Fruit fly (Drosophila melanogaster): ENCODE data around the gene CG8852.

CG8852 gene

DNA sequence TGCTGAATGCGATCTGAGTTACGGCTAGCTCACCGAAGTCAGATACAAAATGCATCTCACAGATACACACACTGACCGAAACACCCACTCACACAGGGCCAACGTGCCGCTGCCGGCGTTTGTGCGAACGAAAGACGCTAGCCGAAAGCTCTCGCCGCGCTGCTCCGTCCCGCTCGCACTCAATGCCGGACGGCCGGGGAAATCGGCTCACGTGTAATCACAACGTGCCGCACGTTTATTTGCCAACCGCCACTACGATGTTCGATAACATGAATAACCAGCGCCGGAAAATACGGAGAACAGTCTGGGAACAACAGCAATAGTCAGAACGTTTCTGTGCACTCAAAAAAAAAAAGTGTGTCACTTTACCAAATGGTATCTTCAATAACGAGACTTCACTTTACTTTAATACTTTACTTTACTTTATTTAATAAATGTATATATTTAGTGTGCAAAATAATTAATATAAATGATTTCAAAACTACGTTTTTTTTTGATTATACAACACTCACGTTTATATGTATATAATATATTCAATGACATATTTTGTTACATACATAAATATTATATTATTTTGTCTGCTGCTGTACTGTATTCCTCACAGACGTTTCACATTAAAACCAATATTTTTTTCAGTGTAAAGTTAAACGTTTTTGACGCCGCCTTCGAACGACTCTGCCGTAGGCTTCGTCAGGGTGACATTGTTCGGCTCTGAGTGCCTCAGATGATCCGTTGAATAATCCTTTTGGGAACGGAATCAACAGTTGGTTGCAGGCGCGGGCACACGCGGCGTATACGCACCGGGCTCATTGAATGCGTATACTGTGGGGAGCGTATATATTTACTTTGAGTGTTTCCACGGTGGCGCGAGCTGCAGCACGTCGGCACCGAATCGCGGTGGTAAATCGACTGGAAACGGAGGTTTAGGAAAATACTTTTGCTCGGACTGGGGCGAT, 17.4 kb upstream of the CG8852 start, which contains the start of gene tim:
TSS of gene tim (minus strand) at position 911 of the 956 bp plus-strand sequence.
- TF ChIP-seq Gug (GFP tag; IDR thresholded peaks at IDR 0.05) (peak; percentile 46; the same call in 1 of the 2 replicates), Eip78C (GFP tag) (peak; percentile 53), spab (GFP tag; optimal IDR thresholded peaks at IDR 0.05) (no peak), CG34406 (GFP tag; optimal IDR thresholded peaks at IDR 0.05) (no peak), CG16779 (tag; optimal IDR thresholded peaks at IDR 0.05) (no peak), topi (GFP tag; optimal IDR thresholded peaks at IDR 0.05) (no peak), CG15336 (GFP tag; IDR thresholded peaks at IDR 0.05) (0 out of 2 replicates have a peak, but pooled peaks have one; percentile 23), achi (GFP tag; optimal IDR thresholded peaks at IDR 0.05) (no peak), svp (GFP tag) (peak; percentile 77), CG3919 (GFP tag; optimal IDR thresholded peaks at IDR 0.05) (no peak), CG8119 (GFP tag; IDR thresholded peaks at IDR 0.05) (peak; percentile 40; the same call in 1 of the 3 replicates), vri (GFP tag; optimal IDR thresholded peaks at IDR 0.05) (no peak), salr (GFP tag; optimal IDR thresholded peaks at IDR 0.05) (no peak), eg (GFP tag; IDR thresholded peaks at IDR 0.05) (peak; percentile 36; the same call in 2 of the 3 replicates), CG10631 (GFP tag; optimal IDR thresholded peaks at IDR 0.05) (peak; percentile 30)

DNA sequence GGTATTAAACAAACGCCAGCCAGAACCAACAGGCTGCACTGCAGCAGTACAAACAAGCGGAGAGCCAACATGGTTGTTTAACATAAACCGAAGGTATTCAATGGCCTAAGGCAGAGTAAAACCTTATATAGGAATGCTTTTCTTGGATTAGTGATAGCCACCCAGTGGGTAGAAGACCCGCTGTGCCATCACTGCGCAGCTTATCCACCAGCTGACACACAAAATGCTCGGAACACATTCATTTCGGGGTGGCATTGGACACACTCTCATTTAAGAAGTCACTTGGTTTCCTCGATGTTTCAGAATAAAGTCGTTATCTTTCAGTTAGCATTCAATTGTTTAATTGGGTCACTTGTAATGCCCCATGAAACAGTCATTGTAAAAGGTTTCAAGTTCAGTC, 14.9 kb upstream of the CG8852 start, which contains the start of gene CG31954:
TSS of gene CG31954 (minus strand) at position 101 of the 400 bp plus-strand sequence.
- TF ChIP-seq cyc (GFP tag; optimal IDR thresholded peaks at IDR 0.05) (no peak), pdm3 (GFP tag; optimal IDR thresholded peaks at IDR 0.05) (no peak), svp (GFP tag) (no peak), CG10631 (GFP tag; optimal IDR thresholded peaks at IDR 0.05) (no peak), Sox15 (GFP tag; optimal IDR thresholded peaks at IDR 0.05) (no peak), Eip93F (GFP tag; optimal IDR thresholded peaks at IDR 0.05) (no peak), CG6808 (GFP tag; optimal IDR thresholded peaks at IDR 0.05) (no peak), CG9139 (GFP tag; optimal IDR thresholded peaks at IDR 0.05) (no peak), vri (GFP tag; optimal IDR thresholded peaks at IDR 0.05) (no peak), Smox (GFP tag; optimal IDR thresholded peaks at IDR 0.05) (no peak), CG6276 (GFP tag; optimal IDR thresholded peaks at IDR 0.05) (no peak), dsx (GFP tag; optimal IDR thresholded peaks at IDR 0.05; ENCODE audit: poor library complexity, severe bottlenecking) (no peak), CG15336 (GFP tag; IDR thresholded peaks at IDR 0.05) (no peak), CG11294 (GFP tag; IDR thresholded peaks at IDR 0.05) (no peak), Lpt (GFP tag; optimal IDR thresholded peaks at IDR 0.05) (no peak), achi (GFP tag; optimal IDR thresholded peaks at IDR 0.05) (no peak), topi (GFP tag; optimal IDR thresholded peaks at IDR 0.05) (no peak), Hr4 (GFP tag; optimal IDR thresholded peaks at IDR 0.05) (no peak), Gug (GFP tag; IDR thresholded peaks at IDR 0.05) (no peak), CG8632 (GFP tag; optimal IDR thresholded peaks at IDR 0.05) (no peak)

DNA sequence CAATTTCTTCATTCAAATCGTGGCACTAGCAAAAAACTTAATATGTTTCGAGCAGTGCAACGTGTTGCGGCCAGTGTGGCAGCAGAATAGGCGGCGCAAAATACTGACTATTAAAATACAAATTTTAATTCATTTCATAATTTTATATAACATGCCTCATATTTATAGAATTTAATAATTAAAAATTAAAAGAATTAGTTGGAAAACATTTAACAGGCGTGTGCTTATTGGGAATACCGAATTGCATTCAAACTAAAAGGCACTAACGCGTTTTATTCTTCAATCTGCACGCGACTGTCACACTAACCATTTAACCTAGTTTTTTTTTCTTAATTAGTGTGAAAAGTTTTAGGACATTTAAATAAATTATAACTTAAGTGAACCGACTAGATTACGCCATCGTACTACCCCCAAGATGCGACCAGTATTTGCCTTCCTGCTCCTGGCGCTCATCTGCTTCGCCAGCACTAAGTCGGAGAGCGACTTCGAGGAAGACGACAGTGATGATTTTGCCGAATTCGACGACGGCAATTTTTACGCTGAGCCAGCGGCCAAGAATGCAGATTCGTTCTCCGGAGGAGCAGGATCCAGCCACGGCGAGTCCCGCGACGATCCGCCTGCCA, 10.3 kb upstream of the CG8852 start, which contains the start of the genes LeuRS and CG17593:
TSS of gene LeuRS (minus strand) at position 88 of the 623 bp plus-strand sequence.
TSS of gene CG17593 (plus strand) at position 304 of the 623 bp plus-strand sequence.
- TF ChIP-seq Eip93F (GFP tag; optimal IDR thresholded peaks at IDR 0.05) (no peak), svp (GFP tag) (peak; percentile 53), Ets21C (GFP tag; optimal IDR thresholded peaks at IDR 0.05) (no peak), CG15336 (GFP tag; IDR thresholded peaks at IDR 0.05) (no peak)

DNA sequence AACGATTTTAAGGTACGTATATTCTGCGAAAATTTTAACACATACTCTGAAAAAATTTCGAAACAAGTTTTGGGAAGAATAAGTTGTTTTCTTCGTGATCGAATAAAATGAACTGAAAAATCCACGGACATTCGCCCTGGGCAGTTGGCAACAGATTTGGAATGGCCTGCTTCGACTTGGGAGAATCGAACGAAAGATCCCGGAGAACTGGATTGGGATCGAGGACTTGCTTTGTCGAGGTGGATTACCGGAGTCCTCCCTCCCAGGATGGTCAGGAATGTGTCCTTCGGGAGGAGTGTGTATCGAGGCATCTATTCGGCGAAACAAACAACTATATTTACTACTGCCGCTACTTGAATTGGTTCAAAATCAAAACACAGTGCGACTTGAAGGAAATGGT, 5.4 kb upstream of the CG8852 start, which contains the start of the genes CG3213 and CG8851:
TSS of gene CG3213 (minus strand) at position 101 of the 400 bp plus-strand sequence.
TSS of gene CG8851 (plus strand) at position 127 of the 400 bp plus-strand sequence.
- TF ChIP-seq CG6276 (GFP tag; optimal IDR thresholded peaks at IDR 0.05): no peak
- no peak for TF ChIP-seq CG9139 (GFP tag; optimal IDR thresholded peaks at IDR 0.05)
- no peak for TF ChIP-seq topi (GFP tag; optimal IDR thresholded peaks at IDR 0.05)

DNA sequence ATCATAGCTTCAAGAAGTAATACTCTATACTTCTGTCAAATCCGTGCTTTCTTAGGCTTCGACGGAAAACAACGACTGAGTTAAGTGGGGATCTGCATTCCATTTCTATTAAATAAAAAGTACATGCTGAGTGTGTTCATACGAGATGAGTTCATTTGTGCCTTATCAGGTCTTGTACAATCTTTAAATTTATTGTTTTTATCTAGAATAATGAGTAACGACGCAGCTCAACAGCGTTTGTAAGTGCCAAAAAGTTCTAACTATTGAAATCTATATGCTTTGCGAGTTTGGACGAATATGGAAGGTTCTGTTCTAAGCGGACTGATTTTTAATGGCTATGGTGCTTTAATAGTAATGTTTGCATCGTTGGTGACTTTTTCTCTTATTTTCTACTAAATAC, 975 bp upstream of the CG8852 start, which contains the start of gene Sr-CIV:
TSS of gene Sr-CIV (minus strand) at position 101 of the 400 bp plus-strand sequence.
- no peak for TF ChIP-seq Met (GFP tag; optimal IDR thresholded peaks at IDR 0.05)

Measured in whole organism, prepupa.